Worm (Caenorhabditis elegans) whole organism, L2 larva: ENCODE results near the gene wdfy-2.
A peak's percentile ranks its signal among the peaks of the same experiment; 100 is the strongest.

Experiments
- C34F6.9 ChIP-seq: fragments of 150-350 bp; optimal IDR thresholded peaks from 2 replicates; lab custom pipeline; 2014; ENCODE audit warnings: missing biosample characterization, missing genetic modification characterization
- F13H6.1 ChIP-seq: sonication (generic microtip); optimal IDR thresholded peaks from 2 replicates; lab custom pipeline; 2016; ENCODE audit warnings: missing genetic modification characterization, missing compliant biosample characterization
- R02D3.7 ChIP-seq: fragments of 150-350 bp; optimal IDR thresholded peaks from 2 replicates; lab custom pipeline; 2014; ENCODE audit warnings: missing biosample characterization, missing genetic modification characterization
- Y55F3AM.14 ChIP-seq: fragments of 200-800 bp; sonication (Bioruptor generic); optimal IDR thresholded peaks from 2 replicates; lab custom pipeline; 2018; ENCODE audit warnings: mild to moderate bottlenecking, missing genetic modification characterization, missing compliant biosample characterization
- ZK546.5 ChIP-seq: sonication (generic microtip); optimal IDR thresholded peaks from 2 replicates; lab custom pipeline; 2017; ENCODE audit warnings: missing biosample characterization, missing genetic modification characterization
- alr-1 ChIP-seq: fragments of 150-350 bp; optimal IDR thresholded peaks from 2 replicates; lab custom pipeline; 2014; ENCODE audit warnings: missing biosample characterization, missing genetic modification characterization
- aly-2 ChIP-seq: fragments of 150-350 bp; optimal IDR thresholded peaks from 2 replicates; lab custom pipeline; 2014; ENCODE audit warnings: missing biosample characterization, missing genetic modification characterization
- ama-1 ChIP-seq: fragments of 150-350 bp; optimal IDR thresholded peaks from 2 replicates; lab custom pipeline; 2018; ENCODE audit warnings: inconsistent platforms
- blmp-1 ChIP-seq: sonication (generic microtip); optimal IDR thresholded peaks from 2 replicates; lab custom pipeline; 2017; ENCODE audit warnings: missing genetic modification characterization, mild to moderate bottlenecking, missing compliant biosample characterization, antibody characterized with exemption, moderate library complexity; ENCODE audit not compliant: insufficient read depth
- crh-2 ChIP-seq: sonication (generic microtip); optimal IDR thresholded peaks from 2 replicates; lab custom pipeline; 2017; ENCODE audit warnings: missing biosample characterization, missing genetic modification characterization
- dmd-4 ChIP-seq: sonication (generic microtip); optimal IDR thresholded peaks from 2 replicates; lab custom pipeline; 2017; ENCODE audit warnings: missing biosample characterization, missing genetic modification characterization
- egl-27 ChIP-seq: sonication (generic microtip); optimal IDR thresholded peaks from 3 replicates; lab custom pipeline; 2017; ENCODE audit warnings: missing biosample characterization, missing genetic modification reagents, missing genetic modification characterization
- elt-1 ChIP-seq: fragments of 150-350 bp; optimal IDR thresholded peaks from 2 replicates; lab custom pipeline; 2014; ENCODE audit warnings: missing biosample characterization, missing genetic modification characterization
- elt-3 ChIP-seq: sonication (generic microtip); optimal IDR thresholded peaks from 2 replicates; lab custom pipeline; 2017; ENCODE audit warnings: missing biosample characterization, missing genetic modification characterization
- fos-1 ChIP-seq: fragments of 150-350 bp; optimal IDR thresholded peaks from 2 replicates; lab custom pipeline; 2014; ENCODE audit warnings: missing biosample characterization, missing genetic modification characterization
- gmeb-1 ChIP-seq: fragments of 150-350 bp; optimal IDR thresholded peaks from 2 replicates; lab custom pipeline; 2014; ENCODE audit warnings: missing biosample characterization, missing genetic modification characterization
- lin-13 ChIP-seq: fragments of 150-350 bp; optimal IDR thresholded peaks from 2 replicates; lab custom pipeline; 2014; ENCODE audit warnings: missing biosample characterization, missing genetic modification reagents, missing genetic modification characterization
- lin-39 ChIP-seq: fragments of 150-350 bp; optimal IDR thresholded peaks from 2 replicates; lab custom pipeline; 2014; ENCODE audit warnings: missing biosample characterization, missing genetic modification reagents, missing genetic modification characterization
- lsy-2 ChIP-seq, 2 experiments: fragments of 150-350 bp in 1 of 2; sonication (generic microtip) in 1 of 2; optimal IDR thresholded peaks; 2 replicates each; lab custom pipeline; 2014 to 2017; ENCODE audit warnings: missing biosample characterization in 2 of 2, missing genetic modification characterization in 2 of 2
- mab-5 ChIP-seq: fragments of 150-350 bp; optimal IDR thresholded peaks from 2 replicates; lab custom pipeline; 2014; ENCODE audit warnings: missing biosample characterization, missing genetic modification characterization
- mbf-1 ChIP-seq: sonication (generic microtip); optimal IDR thresholded peaks from 2 replicates; lab custom pipeline; 2017; ENCODE audit warnings: missing biosample characterization, missing genetic modification characterization
- mdl-1 ChIP-seq, 2 experiments: fragments of 150-350 bp in 1 of 2; sonication (generic microtip) in 1 of 2; optimal IDR thresholded peaks; 2 replicates each; lab custom pipeline; 2017; ENCODE audit warnings: missing biosample characterization in 2 of 2, missing genetic modification characterization in 2 of 2
- nhr-10 ChIP-seq: sonication (generic microtip); optimal IDR thresholded peaks from 2 replicates; lab custom pipeline; 2017; ENCODE audit warnings: missing biosample characterization, missing genetic modification characterization
- nhr-11 ChIP-seq: fragments of 150-350 bp; optimal IDR thresholded peaks from 2 replicates; lab custom pipeline; 2014; ENCODE audit warnings: missing biosample characterization, missing genetic modification characterization
- nhr-12 ChIP-seq: fragments of 150-350 bp; optimal IDR thresholded peaks from 2 replicates; lab custom pipeline; 2014; ENCODE audit warnings: missing biosample characterization, missing genetic modification characterization
- nhr-129 ChIP-seq: fragments of 150-350 bp; optimal IDR thresholded peaks from 2 replicates; lab custom pipeline; 2014; ENCODE audit warnings: missing biosample characterization, missing genetic modification characterization
- nhr-23 ChIP-seq: fragments of 150-350 bp; optimal IDR thresholded peaks from 2 replicates; lab custom pipeline; 2014; ENCODE audit warnings: missing biosample characterization, missing genetic modification reagents, missing genetic modification characterization
- nhr-237 ChIP-seq: fragments of 150-350 bp; optimal IDR thresholded peaks from 2 replicates; lab custom pipeline; 2014; ENCODE audit warnings: missing biosample characterization, missing genetic modification characterization
- nhr-25 ChIP-seq: fragments of 150-350 bp; sonication (generic microtip); optimal IDR thresholded peaks from 3 replicates; lab custom pipeline; 2014; ENCODE audit warnings: missing biosample characterization, missing genetic modification characterization
- nhr-6 ChIP-seq: fragments of 150-350 bp; optimal IDR thresholded peaks from 2 replicates; lab custom pipeline; 2014; ENCODE audit warnings: missing biosample characterization, missing genetic modification characterization
- nhr-77 ChIP-seq: fragments of 150-350 bp; optimal IDR thresholded peaks from 2 replicates; lab custom pipeline; 2014; ENCODE audit warnings: missing biosample characterization, missing genetic modification characterization
- peb-1 ChIP-seq: fragments of 150-350 bp; optimal IDR thresholded peaks from 2 replicates; lab custom pipeline; 2014; ENCODE audit warnings: missing biosample characterization, missing genetic modification characterization
- skn-1 ChIP-seq: sonication (generic microtip); optimal IDR thresholded peaks from 2 replicates; lab custom pipeline; 2017; ENCODE audit warnings: missing biosample characterization, missing genetic modification characterization
- sma-3 ChIP-seq: sonication (generic microtip); optimal IDR thresholded peaks from 2 replicates; lab custom pipeline; 2016; ENCODE audit warnings: missing genetic modification reagents, missing genetic modification characterization, missing compliant biosample characterization
- sma-9 ChIP-seq, 2 experiments: fragments of 150-350 bp in 1 of 2; sonication (generic microtip) in 1 of 2; optimal IDR thresholded peaks; 2 replicates each; lab custom pipeline; 2014 to 2016; ENCODE audit warnings: missing genetic modification characterization in 2 of 2, mild to moderate bottlenecking in 1 of 2, missing biosample characterization in 1 of 2, missing compliant biosample characterization in 1 of 2, missing genetic modification reagents in 1 of 2, moderate library complexity in 1 of 2
- snpc-4 ChIP-seq: fragments of 150-350 bp; optimal IDR thresholded peaks from 2 replicates; lab custom pipeline; 2014; ENCODE audit warnings: missing biosample characterization, missing genetic modification characterization
- unc-39 ChIP-seq: fragments of 150-350 bp; optimal IDR thresholded peaks from 2 replicates; lab custom pipeline; 2014; ENCODE audit warnings: missing biosample characterization, missing genetic modification characterization
- unc-55 ChIP-seq: fragments of 150-350 bp; sonication (generic microtip); optimal IDR thresholded peaks from 3 replicates; lab custom pipeline; 2014; ENCODE audit warnings: missing biosample characterization, missing genetic modification reagents, missing genetic modification characterization
- unc-62 ChIP-seq: fragments of 150-350 bp; optimal IDR thresholded peaks from 2 replicates; lab custom pipeline; 2014; ENCODE audit warnings: missing biosample characterization, missing genetic modification reagents, missing genetic modification characterization
- zag-1 ChIP-seq: fragments of 150-350 bp; optimal IDR thresholded peaks from 2 replicates; lab custom pipeline; 2014; ENCODE audit warnings: missing biosample characterization, missing genetic modification characterization
- ztf-1 ChIP-seq: fragments of 200-800 bp; sonication (Bioruptor generic); conservative IDR thresholded peaks from 2 replicates; pipeline ENCODE4 v1.3.6; 2022; ENCODE audit warnings: missing genetic modification characterization, missing compliant biosample characterization
- ztf-11 ChIP-seq: sonication (generic microtip); optimal IDR thresholded peaks from 2 replicates; lab custom pipeline; 2017; ENCODE audit warnings: missing biosample characterization, missing genetic modification characterization
- ztf-4 ChIP-seq: fragments of 150-350 bp; optimal IDR thresholded peaks from 2 replicates; lab custom pipeline; 2014; ENCODE audit warnings: missing biosample characterization, missing genetic modification characterization

Gene wdfy-2

ce11 chrII:9284358-9285170 lies 35.1 kb upstream of the wdfy-2 start:
- no peak for TF ChIP-seq sma-3 (GFP tag; lab: Kevin White, UChicago)
- TF ChIP-seq nhr-129: peak; percentile 13
- peak; percentile 49 for TF ChIP-seq fos-1
- no peak for TF ChIP-seq blmp-1 (tag; lab: Kevin White, UChicago)
- no peak for TF ChIP-seq lin-39
- no peak for TF ChIP-seq unc-62
- peak; percentile 56 for TF ChIP-seq peb-1 (tag; lab: Kevin White, UChicago)
- TF ChIP-seq nhr-23 (tag; lab: Kevin White, UChicago): no peak
- TF ChIP-seq sma-9 (GFP tag; optimal IDR thresholded peaks at IDR 0.05; lab: Kevin White, UChicago): peak; percentile 44
- no peak for TF ChIP-seq sma-9 (tag; optimal IDR thresholded peaks at IDR 0.05; lab: Kevin White, UChicago)
- TF ChIP-seq nhr-6 (tag; lab: Kevin White, UChicago): peak; percentile 23
- TF ChIP-seq skn-1 (tag; lab: Kevin White, UChicago): peak; percentile 51
- TF ChIP-seq crh-2: peak; percentile 32
- peak; percentile 45 for TF ChIP-seq F13H6.1 (tag; lab: Kevin White, UChicago)
- peak; percentile 62 for TF ChIP-seq ama-1 (lab: Kevin White, UChicago)
- no peak for TF ChIP-seq snpc-4 (tag; lab: Kevin White, UChicago)

ce11 chrII:9285171-9286025 lies 34.3 kb upstream of the wdfy-2 start, which contains the start of gene mtrr-1:
TSS of gene mtrr-1 (plus strand) at chrII:9285975.
- TF ChIP-seq ztf-4 (peak; percentile 52), fos-1 (peak; percentile 6), ama-1 (lab: Kevin White, UChicago) (peak; percentile 58), ZK546.5 (tag; lab: Kevin White, UChicago) (no peak), alr-1 (no peak), C34F6.9 (peak; percentile 2), nhr-129 (no peak), dmd-4 (tag; lab: Kevin White, UChicago) (no peak), lsy-2 (tag; optimal IDR thresholded peaks at IDR 0.05; lab: Kevin White, UChicago) (peak in 1 of 2 experiments; percentile 86), nhr-25 (peak; percentile 3), sma-9 (GFP tag; optimal IDR thresholded peaks at IDR 0.05; lab: Kevin White, UChicago) (peak; percentile 53), sma-9 (tag; optimal IDR thresholded peaks at IDR 0.05; lab: Kevin White, UChicago) (no peak), crh-2 (peak; percentile 30), unc-55 (GFP tag; lab: Kevin White, UChicago) (peak; percentile 66), lin-13 (peak; percentile 11), mab-5 (peak; percentile 48), elt-3 (tag; lab: Kevin White, UChicago) (no peak)

ce11 chrII:9289127-9289526 lies 30.5 kb upstream of the wdfy-2 start:
- TF ChIP-seq R02D3.7 (tag; lab: Kevin White, UChicago) (no peak), mab-5 (no peak), lsy-2 (tag; optimal IDR thresholded peaks at IDR 0.05; lab: Kevin White, UChicago) (no peak), ztf-4 (no peak), dmd-4 (tag; lab: Kevin White, UChicago) (no peak), Y55F3AM.14 (GFP tag; lab: Kevin White, UChicago) (no peak), crh-2 (no peak), mdl-1 (tag; optimal IDR thresholded peaks at IDR 0.05; lab: Kevin White, UChicago) (no peak), egl-27 (tag; lab: Kevin White, UChicago) (no peak), nhr-25 (no peak), nhr-11 (tag; lab: Kevin White, UChicago) (no peak), ztf-11 (no peak), nhr-12 (tag; lab: Kevin White, UChicago) (no peak)

ce11 chrII:9291632-9292031 lies 28.0 kb upstream of the wdfy-2 start, which contains the start of gene acs-7:
TSS of gene acs-7 (plus strand) at chrII:9292017.
- no peak for TF ChIP-seq ZK546.5 (tag; lab: Kevin White, UChicago)
- no peak for TF ChIP-seq unc-39
- TF ChIP-seq nhr-23 (tag; lab: Kevin White, UChicago): no peak
- no peak for TF ChIP-seq ztf-1 (GFP tag; lab: Robert Waterston, UW)
- TF ChIP-seq gmeb-1 (tag; lab: Kevin White, UChicago): peak; percentile 50
- peak; percentile 91 for TF ChIP-seq crh-2
- TF ChIP-seq nhr-129: no peak
- no peak for TF ChIP-seq R02D3.7 (tag; lab: Kevin White, UChicago)
- no peak for TF ChIP-seq nhr-77
- no peak for TF ChIP-seq elt-1 (tag; lab: Kevin White, UChicago)
- peak; percentile 52 for TF ChIP-seq sma-9 (GFP tag; optimal IDR thresholded peaks at IDR 0.05; lab: Kevin White, UChicago)
- no peak for TF ChIP-seq sma-9 (tag; optimal IDR thresholded peaks at IDR 0.05; lab: Kevin White, UChicago)
- no peak for TF ChIP-seq egl-27 (tag; lab: Kevin White, UChicago)
- TF ChIP-seq unc-55 (GFP tag; lab: Kevin White, UChicago): no peak
- TF ChIP-seq mbf-1 (tag; lab: Kevin White, UChicago): no peak
- no peak for TF ChIP-seq nhr-6 (tag; lab: Kevin White, UChicago)
- TF ChIP-seq aly-2 (tag; lab: Kevin White, UChicago): no peak
- TF ChIP-seq lin-13: no peak
- no peak for TF ChIP-seq lsy-2 (tag; optimal IDR thresholded peaks at IDR 0.05; lab: Kevin White, UChicago)
- no peak for TF ChIP-seq nhr-237 (tag; lab: Kevin White, UChicago)
- TF ChIP-seq nhr-10 (tag; lab: Kevin White, UChicago): no peak
- peak; percentile 39 for TF ChIP-seq skn-1 (tag; lab: Kevin White, UChicago)
- no peak for TF ChIP-seq zag-1
- no peak for TF ChIP-seq nhr-12 (tag; lab: Kevin White, UChicago)
- no peak for TF ChIP-seq nhr-25
